Worm (Caenorhabditis elegans) whole organism, young adult: ENCODE measurements around the gene copb-2.

Experiments used
- D2030.7 ChIP-seq: fragments of 200-800 bp; sonication (Bioruptor generic); IDR thresholded peaks from 2 replicates; pipeline ENCODE4 v1.3.6; 2022; ENCODE audit warnings: missing genetic modification reagents, missing genetic modification characterization, missing compliant biosample characterization
- aptf-2 ChIP-seq: fragments of 200-800 bp; sonication (Bioruptor generic); conservative IDR thresholded peaks from 2 replicates; pipeline ENCODE4 v1.3.6; 2022; ENCODE audit warnings: missing genetic modification reagents, missing genetic modification characterization, missing compliant biosample characterization
- ets-4 ChIP-seq: fragments of 200-800 bp; sonication (Bioruptor generic); optimal IDR thresholded peaks from 2 replicates; lab custom pipeline; 2018; ENCODE audit warnings: mild to moderate bottlenecking, missing genetic modification characterization, missing compliant biosample characterization
- lin-35 ChIP-seq, 3 experiments: fragments of 150-350 bp in 2 of 3; sonication (generic microtip) in 1 of 3; optimal IDR thresholded peaks; 2 replicates each; lab custom pipeline; 2014 to 2018; ENCODE audit warnings: missing biosample characterization in 3 of 3, missing genetic modification characterization in 3 of 3, missing genetic modification reagents in 3 of 3
- nfya-1 ChIP-seq: sonication (generic microtip); optimal IDR thresholded peaks from 2 replicates; lab custom pipeline; 2017; ENCODE audit warnings: antibody characterized with exemption, missing compliant biosample characterization, missing genetic modification characterization, borderline replicate concordance; ENCODE audit not compliant: insufficient read depth
- pbrm-1 ChIP-seq: fragments of 200-800 bp; sonication (Bioruptor generic); IDR thresholded peaks from 2 replicates; pipeline ENCODE4 v1.3.6; 2022; ENCODE audit warnings: missing genetic modification reagents, missing genetic modification characterization, missing compliant biosample characterization
- sdz-38 ChIP-seq: sonication (generic microtip); optimal IDR thresholded peaks from 2 replicates; lab custom pipeline; 2016; ENCODE audit warnings: missing genotype, missing genetic modification characterization, missing compliant biosample characterization
- snpc-4 ChIP-seq, 5 experiments: fragments of 150-350 bp in 1 of 5; sonication (generic microtip) in 4 of 5; optimal IDR thresholded peaks; 2 replicates each; lab custom pipeline; 2014 to 2018; ENCODE audit warnings: missing genetic modification characterization in 5 of 5, missing biosample characterization in 3 of 5, antibody characterized with exemption in 2 of 5, mild to moderate bottlenecking in 2 of 5, missing compliant biosample characterization in 2 of 5, missing genotype in 2 of 5, moderate library complexity in 2 of 5, missing genetic modification reagents in 1 of 5

ce11 chrIV:9432327-9432726 lies 27.2 kb upstream of the copb-2 start:
- no peak for TF ChIP-seq D2030.7 (GFP tag; lab: Robert Waterston, UW)
- no peak for TF ChIP-seq snpc-4 (GFP tag; optimal IDR thresholded peaks at IDR 0.05; lab: Kevin White, UChicago)
- TF ChIP-seq snpc-4 (tag; optimal IDR thresholded peaks at IDR 0.05; lab: Kevin White, UChicago), result no peak
- TF ChIP-seq ets-4, result no peak
- TF ChIP-seq pbrm-1 (GFP tag; lab: Robert Waterston, UW), result no peak
- no peak for TF ChIP-seq sdz-38 (tag; lab: Kevin White, UChicago)
- no peak for TF ChIP-seq lin-35 (GFP tag; optimal IDR thresholded peaks at IDR 0.05; lab: Kevin White, UChicago)
- no peak for TF ChIP-seq nfya-1 (tag; lab: Kevin White, UChicago)
- TF ChIP-seq aptf-2 (GFP tag; lab: Robert Waterston, UW), result no peak
